Worm (Caenorhabditis elegans): ENCODE measurements around the gene cdc-73.

ce11 chrIV:4028177-4028576 lies 14.2 kb upstream of the cdc-73 start:
- TF ChIP-seq egl-5 (tag; optimal IDR thresholded peaks at IDR 0.05): no peak
- no peak for TF ChIP-seq aly-2 (tag; optimal IDR thresholded peaks at IDR 0.05)
- TF ChIP-seq ceh-28 (tag; optimal IDR thresholded peaks at IDR 0.05): no peak
- peak; percentile 89 for TF ChIP-seq nhr-25 (tag; optimal IDR thresholded peaks at IDR 0.05)
- peak; percentile 78 for TF ChIP-seq skn-1 (tag; optimal IDR thresholded peaks at IDR 0.05)
- TF ChIP-seq nhr-28 (tag; optimal IDR thresholded peaks at IDR 0.05): no peak
- no peak for TF ChIP-seq fos-1 (tag; optimal IDR thresholded peaks at IDR 0.05)
- peak; percentile 22 for TF ChIP-seq pqm-1 (tag; optimal IDR thresholded peaks at IDR 0.05)
- peak; percentile 26 for TF ChIP-seq ama-1 (optimal IDR thresholded peaks at IDR 0.05)
